Worm (Caenorhabditis elegans) whole organism, L1 larva: ENCODE measurements around the gene natc-2.

Experiments
- C04F5.9 ChIP-seq: sonication (generic microtip); optimal IDR thresholded peaks from 2 replicates; lab custom pipeline; 2016; ENCODE audit warnings: missing genetic modification characterization, missing compliant biosample characterization
- ama-1 ChIP-seq: fragments of 150-350 bp; optimal IDR thresholded peaks from 2 replicates; lab custom pipeline; 2014
- blmp-1 ChIP-seq: fragments of 150-350 bp; optimal IDR thresholded peaks from 2 replicates; lab custom pipeline; 2014; ENCODE audit warnings: missing biosample characterization, missing genetic modification characterization
- ceh-63 ChIP-seq: fragments of 200-800 bp; sonication (Bioruptor generic); optimal IDR thresholded peaks from 2 replicates; lab custom pipeline; 2018; ENCODE audit warnings: mild to moderate bottlenecking, missing genetic modification characterization, missing compliant biosample characterization
- ceh-8 ChIP-seq: fragments of 200-800 bp; sonication (Bioruptor generic); optimal IDR thresholded peaks from 2 replicates; lab custom pipeline; 2018; ENCODE audit warnings: mild to moderate bottlenecking, missing genetic modification characterization, moderate library complexity, missing compliant biosample characterization
- dpl-1 ChIP-seq, 3 experiments: fragments of 150-350 bp in 2 of 3; sonication (generic microtip) in 1 of 3; optimal IDR thresholded peaks; 2 replicates each; lab custom pipeline; 2014 to 2017; ENCODE audit warnings: missing biosample characterization in 3 of 3, missing genetic modification characterization in 3 of 3, missing genetic modification reagents in 3 of 3
- efl-1 ChIP-seq, 4 experiments: fragments of 150-350 bp; optimal IDR thresholded peaks in 3 of 4; peaks in 1 of 4; 1 replicate in 1 of 4; 2 replicates in 3 of 4; lab custom pipeline; 2014; ENCODE audit warnings: missing biosample characterization in 2 of 4, missing genetic modification characterization in 2 of 4, missing genetic modification reagents in 2 of 4
- egl-13 ChIP-seq: sonication (generic microtip); optimal IDR thresholded peaks from 2 replicates; lab custom pipeline; 2016; ENCODE audit warnings: missing genotype, missing genetic modification reagents, missing genetic modification characterization, missing compliant biosample characterization
- egl-27 ChIP-seq, 2 experiments: fragments of 150-350 bp in 1 of 2; sonication (generic microtip); optimal IDR thresholded peaks; 3 replicates each; lab custom pipeline; 2017 to 2018; ENCODE audit warnings: missing biosample characterization in 2 of 2, missing genetic modification characterization in 2 of 2, missing genetic modification reagents in 2 of 2
- elt-2 ChIP-seq: sonication (generic microtip); optimal IDR thresholded peaks from 2 replicates; lab custom pipeline; 2016; ENCODE audit warnings: missing genetic modification characterization, mild to moderate bottlenecking, inconsistent platforms, missing compliant biosample characterization, missing genetic modification reagents
- elt-3 ChIP-seq, 6 experiments: fragments of 150-350 bp in 1 of 6; sonication (generic microtip); optimal IDR thresholded peaks; 2 replicates each; lab custom pipeline; 2017 to 2018; ENCODE audit warnings: missing biosample characterization in 6 of 6, missing genetic modification characterization in 6 of 6, inconsistent platforms in 1 of 6
- ets-5 ChIP-seq: fragments of 200-800 bp; sonication (Bioruptor generic); IDR thresholded peaks from 2 replicates; pipeline ENCODE4 v1.3.6; 2022; ENCODE audit warnings: missing genetic modification characterization, missing compliant biosample characterization
- fkh-10 ChIP-seq: sonication (generic microtip); optimal IDR thresholded peaks from 2 replicates; lab custom pipeline; 2017; ENCODE audit warnings: missing biosample characterization, missing genetic modification reagents, missing genetic modification characterization
- fos-1 ChIP-seq: fragments of 150-350 bp; optimal IDR thresholded peaks from 2 replicates; lab custom pipeline; 2014; ENCODE audit warnings: missing biosample characterization, missing genetic modification characterization
- grh-1 ChIP-seq: fragments of 200-800 bp; sonication (Bioruptor generic); IDR thresholded peaks from 2 replicates; pipeline ENCODE4 v1.3.6; 2022; ENCODE audit warnings: missing genetic modification reagents, missing genetic modification characterization, missing compliant biosample characterization
- lin-35 ChIP-seq, 2 experiments: fragments of 150-350 bp; optimal IDR thresholded peaks; 2 replicates each; lab custom pipeline; 2014; ENCODE audit warnings: missing biosample characterization in 2 of 2, missing genetic modification characterization in 2 of 2, missing genetic modification reagents in 2 of 2
- lin-39 ChIP-seq: fragments of 150-350 bp; optimal IDR thresholded peaks from 2 replicates; lab custom pipeline; 2014; ENCODE audit warnings: missing biosample characterization, missing genetic modification reagents, missing genetic modification characterization
- lir-3 ChIP-seq: sonication (generic microtip); optimal IDR thresholded peaks from 2 replicates; lab custom pipeline; 2016; ENCODE audit warnings: mild to moderate bottlenecking, missing genetic modification characterization, moderate library complexity, missing compliant biosample characterization; ENCODE audit not compliant: poor library complexity
- mef-2 ChIP-seq: fragments of 150-350 bp; optimal IDR thresholded peaks from 2 replicates; lab custom pipeline; 2014; ENCODE audit warnings: missing biosample characterization, missing genetic modification characterization
- nhr-12 ChIP-seq: sonication (generic microtip); optimal IDR thresholded peaks from 2 replicates; lab custom pipeline; 2017; ENCODE audit warnings: missing biosample characterization, missing genetic modification characterization
- nhr-19 ChIP-seq: fragments of 200-800 bp; sonication (Bioruptor generic); conservative IDR thresholded peaks from 2 replicates; pipeline ENCODE4 v1.3.6; 2022; ENCODE audit warnings: missing genetic modification characterization, missing compliant biosample characterization
- nhr-20 ChIP-seq: sonication (generic microtip); optimal IDR thresholded peaks from 2 replicates; lab custom pipeline; 2016; ENCODE audit warnings: mild to moderate bottlenecking, missing genetic modification characterization, missing compliant biosample characterization
- nhr-237 ChIP-seq: fragments of 150-350 bp; optimal IDR thresholded peaks from 2 replicates; lab custom pipeline; 2014; ENCODE audit warnings: missing biosample characterization, missing genetic modification characterization
- nhr-28 ChIP-seq: fragments of 150-350 bp; optimal IDR thresholded peaks from 2 replicates; lab custom pipeline; 2014; ENCODE audit warnings: missing biosample characterization, missing genetic modification characterization
- nhr-47 ChIP-seq: sonication (generic microtip); optimal IDR thresholded peaks from 2 replicates; lab custom pipeline; 2016; ENCODE audit warnings: mild to moderate bottlenecking, missing genetic modification characterization, moderate library complexity, missing compliant biosample characterization
- nhr-76 ChIP-seq: sonication (generic microtip); optimal IDR thresholded peaks from 2 replicates; lab custom pipeline; 2017; ENCODE audit warnings: missing biosample characterization, missing genetic modification characterization
- nhr-85 ChIP-seq: sonication (generic microtip); peaks from one replicate; lab custom pipeline; 2016; ENCODE audit warnings: missing genetic modification characterization, inconsistent platforms, missing compliant biosample characterization
- nhr-90 ChIP-seq: sonication (generic microtip); optimal IDR thresholded peaks from 2 replicates; lab custom pipeline; 2016; ENCODE audit warnings: mild to moderate bottlenecking, missing genetic modification characterization, missing compliant biosample characterization; ENCODE audit not compliant: poor library complexity
- pax-3 ChIP-seq: fragments of 200-800 bp; sonication (Bioruptor generic); optimal IDR thresholded peaks from 2 replicates; lab custom pipeline; 2018; ENCODE audit warnings: mild to moderate bottlenecking, missing genetic modification characterization, moderate library complexity, missing compliant biosample characterization
- sptf-1 ChIP-seq: fragments of 150-350 bp; optimal IDR thresholded peaks from 2 replicates; lab custom pipeline; 2014; ENCODE audit warnings: missing biosample characterization, missing genetic modification characterization
- swsn-7 ChIP-seq: sonication (generic microtip); optimal IDR thresholded peaks from 2 replicates; lab custom pipeline; 2016; ENCODE audit warnings: missing genetic modification characterization, missing compliant biosample characterization
- unc-30 ChIP-seq: sonication (generic microtip); optimal IDR thresholded peaks from 2 replicates; lab custom pipeline; 2017; ENCODE audit warnings: missing biosample characterization, missing genetic modification characterization
- unc-98 ChIP-seq: fragments of 200-800 bp; sonication (Bioruptor generic); IDR thresholded peaks from 2 replicates; pipeline ENCODE4 v1.3.6; 2022; ENCODE audit warnings: missing genetic modification characterization, missing compliant biosample characterization
- vab-15 ChIP-seq: sonication (generic microtip); optimal IDR thresholded peaks from 2 replicates; lab custom pipeline; 2017; ENCODE audit warnings: missing genotype, mild to moderate bottlenecking, missing genetic modification characterization, missing compliant biosample characterization
- xbp-1 ChIP-seq: sonication (generic microtip); optimal IDR thresholded peaks from 2 replicates; lab custom pipeline; 2016; ENCODE audit warnings: missing genetic modification characterization, missing compliant biosample characterization
- ztf-4 ChIP-seq: fragments of 150-350 bp; optimal IDR thresholded peaks from 2 replicates; lab custom pipeline; 2014; ENCODE audit warnings: missing biosample characterization, missing genetic modification characterization

natc-2 gene

ce11 chrV:5275426-5276007, 1.6 kb downstream of the natc-2 start:
- TF ChIP-seq efl-1 (optimal IDR thresholded peaks at IDR 0.05; lab: Kevin White, UChicago) (no peak), efl-1 (GFP tag; optimal IDR thresholded peaks at IDR 0.05 in 1 of 2; lab: Kevin White, UChicago) (peak in 1 of 2 experiments; percentile 39), nhr-90 (tag; lab: Kevin White, UChicago) (peak; percentile 14), nhr-85 (tag; lab: Kevin White, UChicago) (peak; percentile 69), dpl-1 (GFP tag; optimal IDR thresholded peaks at IDR 0.05; lab: Kevin White, UChicago) (no peak)

ce11 chrV:5278001-5278400, 4.1 kb downstream of the natc-2 start, which contains the start of gene B0238.9:
TSS of gene B0238.9 (minus strand) at chrV:5278101.
- TF ChIP-seq lir-3 (tag; lab: Kevin White, UChicago) = no peak
- TF ChIP-seq nhr-20 (tag; lab: Kevin White, UChicago) = no peak
- TF ChIP-seq xbp-1 (tag; lab: Kevin White, UChicago) = no peak
- TF ChIP-seq nhr-12 (tag; lab: Kevin White, UChicago) = no peak
- TF ChIP-seq mef-2 = no peak
- TF ChIP-seq ama-1 (lab: Kevin White, UChicago) = no peak
- no peak for TF ChIP-seq lin-35 (GFP tag; optimal IDR thresholded peaks at IDR 0.05; lab: Kevin White, UChicago)
- TF ChIP-seq nhr-19 (GFP tag; lab: Robert Waterston, UW) = no peak
- no peak for TF ChIP-seq C04F5.9
- TF ChIP-seq nhr-28 (tag; lab: Kevin White, UChicago) = no peak
- TF ChIP-seq swsn-7 (tag; lab: Kevin White, UChicago) = no peak
- no peak for TF ChIP-seq elt-2 (tag; lab: Kevin White, UChicago)
- no peak for TF ChIP-seq lin-39 (tag; lab: Kevin White, UChicago)
- no peak for TF ChIP-seq ets-5 (GFP tag; lab: Robert Waterston, UW)
- no peak for TF ChIP-seq pax-3 (tag; lab: Kevin White, UChicago)
- TF ChIP-seq unc-30 (tag; lab: Kevin White, UChicago) = no peak

- TF ChIP-seq ceh-8 (GFP tag; lab: Kevin White, UChicago) (peak; percentile 35), ceh-63 (GFP tag; lab: Kevin White, UChicago) (peak; percentile 46)
Observed at ce11 chrV:5284270-5284980, 10.6 kb downstream of the natc-2 start.

- no peak for TF ChIP-seq nhr-237 (tag; lab: Kevin White, UChicago)
- TF ChIP-seq fos-1 (tag; lab: Kevin White, UChicago) = no peak
- no peak for TF ChIP-seq vab-15 (tag; lab: Kevin White, UChicago)
- TF ChIP-seq egl-27 (tag; optimal IDR thresholded peaks at IDR 0.05; lab: Kevin White, UChicago) = no peak
- no peak for TF ChIP-seq unc-98 (GFP tag; lab: Robert Waterston, UW)
- no peak for TF ChIP-seq sptf-1
- TF ChIP-seq nhr-76 (tag; lab: Kevin White, UChicago) = no peak
- TF ChIP-seq ztf-4 (tag; lab: Kevin White, UChicago) = no peak
- TF ChIP-seq egl-13 (tag; lab: Kevin White, UChicago) = no peak
- TF ChIP-seq nhr-20 (tag; lab: Kevin White, UChicago) = no peak
- no peak for TF ChIP-seq fkh-10 (GFP tag; lab: Kevin White, UChicago)
- TF ChIP-seq elt-3 (tag; optimal IDR thresholded peaks at IDR 0.05; lab: Kevin White, UChicago) = no peak
- TF ChIP-seq grh-1 = no peak
- TF ChIP-seq lin-35 (GFP tag; optimal IDR thresholded peaks at IDR 0.05; lab: Kevin White, UChicago) = no peak
- TF ChIP-seq blmp-1 (tag; lab: Kevin White, UChicago) = no peak
- no peak for TF ChIP-seq efl-1 (optimal IDR thresholded peaks at IDR 0.05; lab: Kevin White, UChicago)
- TF ChIP-seq efl-1 (GFP tag; optimal IDR thresholded peaks at IDR 0.05 in 1 of 2; lab: Kevin White, UChicago) = no peak
- no peak for TF ChIP-seq nhr-47 (tag; lab: Kevin White, UChicago)
- TF ChIP-seq elt-2 (tag; lab: Kevin White, UChicago) = no peak
- no peak for TF ChIP-seq ets-5 (GFP tag; lab: Robert Waterston, UW)
Observed at ce11 chrV:5287273-5287672, 13.4 kb downstream of the natc-2 start, which contains the start of gene Y49G5A.1. TSS of gene Y49G5A.1 (minus strand) at chrV:5287373.
